Fruit fly (Drosophila melanogaster) Kc167 (cell line): Measurements from ENCODE around the gene CG34433.

Source experiments
- Myc ChIP-seq: fragments of >200 bp; optimal IDR thresholded peaks from 2 replicates; lab custom pipeline; 2017; ENCODE audit warnings: missing external identifiers
- Sin3A ChIP-seq: fragments of >200 bp; optimal IDR thresholded peaks from 2 replicates; lab custom pipeline; 2018; ENCODE audit warnings: missing external identifiers
- h ChIP-seq: fragments of >200 bp; optimal IDR thresholded peaks from 3 replicates; lab custom pipeline; 2018; ENCODE audit warnings: missing external identifiers
- insv ChIP-seq: fragments of >200 bp; optimal IDR thresholded peaks from 3 replicates; lab custom pipeline; 2018; ENCODE audit warnings: missing external identifiers
- psq ChIP-seq: fragments of >200 bp; optimal IDR thresholded peaks from 2 replicates; lab custom pipeline; 2017; ENCODE audit warnings: missing external identifiers
- ttk ChIP-seq: sonication (Bioruptor generic); optimal IDR thresholded peaks from 2 replicates; lab custom pipeline; 2017; ENCODE audit warnings: missing external identifiers

CG34433 gene

dm6 chr3R:30648451-30648850 is 1.3 kb upstream of the CG34433 start, which contains the start of gene PH4alphaPV:
Gene PH4alphaPV, minus strand, starts transcription at chr3R:30648551.
- TF ChIP-seq insv (lab: Kevin White, UChicago) (no peak), psq (no peak), Myc (no peak), ttk (lab: Kevin White, UChicago) (no peak), Sin3A (lab: Kevin White, UChicago) (no peak), h (lab: Kevin White, UChicago) (no peak)

DNA sequence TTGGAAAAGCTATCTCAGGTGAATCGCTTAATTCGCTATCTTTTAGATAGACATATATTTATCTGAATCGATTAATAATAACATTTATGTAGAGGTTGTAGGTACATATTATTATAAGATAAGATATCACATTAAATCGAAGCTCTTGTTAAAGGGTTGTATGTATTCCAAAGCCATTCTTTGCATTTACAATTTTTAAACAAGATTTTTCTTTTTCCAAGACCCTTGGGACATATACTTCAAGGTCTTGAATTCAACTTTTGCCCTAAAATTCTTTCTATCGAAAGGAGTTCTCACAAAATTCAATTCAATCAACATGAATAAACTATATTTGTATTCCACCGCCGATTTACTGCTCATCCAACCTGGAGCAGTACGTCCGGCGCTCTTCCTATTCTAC is 910 bp upstream of the CG34433 start, which contains the start of gene CG34432:
Gene CG34432, plus strand, starts transcription at position 301 of the 400 bp plus-strand sequence.
- TF ChIP-seq psq (no peak), h (lab: Kevin White, UChicago) (no peak), Sin3A (lab: Kevin White, UChicago) (no peak)

- no peak for TF ChIP-seq Sin3A (lab: Kevin White, UChicago)
- no peak for TF ChIP-seq psq
- no peak for TF ChIP-seq Myc
- no peak for TF ChIP-seq ttk (lab: Kevin White, UChicago)
- no peak for TF ChIP-seq insv (lab: Kevin White, UChicago)
- no peak for TF ChIP-seq h (lab: Kevin White, UChicago)
These were observed 39.9 kb downstream of the CG34433 start for dm6 chr3R:30689653-30690052.

dm6 chr3R:30690251-30690650 is 40.5 kb downstream of the CG34433 start, which contains the start of gene Spn100A:
Gene Spn100A, plus strand, starts transcription at chr3R:30690642.
- TF ChIP-seq psq: no peak
- TF ChIP-seq insv (lab: Kevin White, UChicago): no peak
- no peak for TF ChIP-seq Sin3A (lab: Kevin White, UChicago)
- TF ChIP-seq ttk (lab: Kevin White, UChicago): no peak
- TF ChIP-seq Myc: no peak
- TF ChIP-seq h (lab: Kevin White, UChicago): no peak

DNA sequence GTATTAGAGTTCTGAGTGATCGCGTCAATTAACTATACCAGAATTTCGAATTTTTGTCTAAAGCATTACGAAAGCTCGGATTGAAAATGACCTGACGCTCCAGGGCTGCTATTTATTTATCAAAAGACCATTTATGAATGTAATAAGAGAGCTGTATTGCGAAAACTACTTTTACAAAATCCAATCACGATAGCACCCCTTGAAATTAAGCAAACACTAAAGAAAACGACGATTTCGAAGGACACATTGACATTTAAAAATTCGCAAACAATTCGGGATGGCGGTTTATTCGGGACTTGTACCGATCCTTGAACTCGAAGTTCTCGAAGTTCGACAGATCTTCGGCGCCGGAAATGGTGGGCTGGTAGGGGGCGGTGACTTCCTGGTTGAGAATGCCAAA is 45.6 kb downstream of the CG34433 start, which contains the start of gene CG12069:
Gene CG12069, minus strand, starts transcription at position 101 of the 400 bp plus-strand sequence.
- no peak for TF ChIP-seq Sin3A (lab: Kevin White, UChicago)
- no peak for TF ChIP-seq psq
- no peak for TF ChIP-seq insv (lab: Kevin White, UChicago)
- no peak for TF ChIP-seq Myc
- TF ChIP-seq h (lab: Kevin White, UChicago): no peak

DNA sequence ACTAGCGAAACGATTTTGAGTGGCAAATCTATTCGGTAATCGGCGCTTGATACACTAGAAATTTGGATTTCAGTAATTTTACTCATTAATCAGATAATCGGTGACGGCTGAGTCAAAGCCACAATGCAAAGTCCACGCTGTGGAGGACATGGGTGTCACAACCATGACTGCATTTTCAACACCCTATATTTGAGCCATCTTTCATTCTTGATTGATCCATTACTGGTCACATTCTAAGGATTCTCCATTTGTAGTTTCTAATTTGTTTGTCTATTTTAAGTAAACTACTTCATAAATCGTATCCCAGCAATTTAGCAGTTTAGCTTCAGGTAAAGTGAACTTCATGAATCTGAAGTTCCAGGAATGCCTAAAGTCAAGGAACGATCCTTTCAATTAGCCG is 47.3 kb downstream of the CG34433 start, which contains the start of gene Pka-C2:
Gene Pka-C2, minus strand, starts transcription at position 101 of the 400 bp plus-strand sequence.
- no peak for TF ChIP-seq h (lab: Kevin White, UChicago)
- TF ChIP-seq psq: no peak
- no peak for TF ChIP-seq insv (lab: Kevin White, UChicago)
- TF ChIP-seq Myc: no peak
- TF ChIP-seq ttk (lab: Kevin White, UChicago): no peak
- no peak for TF ChIP-seq Sin3A (lab: Kevin White, UChicago)

- TF ChIP-seq Sin3A (lab: Kevin White, UChicago) (no peak), psq (no peak), insv (lab: Kevin White, UChicago) (no peak), Myc (no peak), ttk (lab: Kevin White, UChicago) (no peak), h (lab: Kevin White, UChicago) (no peak)
These were observed 49.4 kb downstream of the CG34433 start for dm6 chr3R:30699165-30699564.
